Worm (Caenorhabditis elegans) whole organism, young adult: ENCODE data around the gene C29F9.9.

Experiments used
- C17E4.6 ChIP-seq: fragments of 200-800 bp; sonication (Bioruptor generic); IDR thresholded peaks from 2 replicates; pipeline ENCODE4 v1.3.6; 2022; ENCODE audit warnings: missing genetic modification reagents, missing genetic modification characterization, missing compliant biosample characterization
- D2030.7 ChIP-seq: fragments of 200-800 bp; sonication (Bioruptor generic); IDR thresholded peaks from 2 replicates; pipeline ENCODE4 v1.3.6; 2022; ENCODE audit warnings: missing genetic modification reagents, missing genetic modification characterization, missing compliant biosample characterization
- F33H1.4 ChIP-seq: fragments of 200-800 bp; sonication (Bioruptor generic); IDR thresholded peaks from 2 replicates; pipeline ENCODE4 v1.3.6; 2022; ENCODE audit warnings: missing genetic modification reagents, missing genetic modification characterization, missing compliant biosample characterization
- F49E8.2 ChIP-seq: sonication (generic microtip); optimal IDR thresholded peaks from 3 replicates; lab custom pipeline; 2017; ENCODE audit warnings: missing genetic modification characterization, mild to moderate bottlenecking, missing compliant biosample characterization, antibody characterized with exemption, moderate library complexity; ENCODE audit not compliant: insufficient read depth
- F52B5.7 ChIP-seq: sonication (generic microtip); optimal IDR thresholded peaks from 2 replicates; lab custom pipeline; 2016; ENCODE audit warnings: mild to moderate bottlenecking, missing genetic modification characterization, missing compliant biosample characterization
- K11D2.4 ChIP-seq: fragments of 200-800 bp; sonication (Bioruptor generic); IDR thresholded peaks from 2 replicates; pipeline ENCODE4 v1.3.6; 2022; ENCODE audit warnings: missing genetic modification reagents, missing genetic modification characterization, missing compliant biosample characterization
- T07F8.4 ChIP-seq: sonication (generic microtip); optimal IDR thresholded peaks from 2 replicates; lab custom pipeline; 2016; ENCODE audit warnings: mild to moderate bottlenecking, missing genetic modification characterization, moderate library complexity, missing compliant biosample characterization
- Y53F4B.3 ChIP-seq: fragments of 200-800 bp; sonication (Bioruptor generic); IDR thresholded peaks from 2 replicates; pipeline ENCODE4 v1.3.6; 2022; ENCODE audit warnings: missing genetic modification reagents, missing genetic modification characterization, missing compliant biosample characterization
- atf-7 ChIP-seq: sonication (generic microtip); optimal IDR thresholded peaks from 2 replicates; lab custom pipeline; 2017; ENCODE audit warnings: mild to moderate bottlenecking, missing genetic modification characterization, missing compliant biosample characterization
- attf-3 ChIP-seq: fragments of 200-800 bp; sonication (Bioruptor generic); conservative IDR thresholded peaks from 2 replicates; pipeline ENCODE4 v1.3.6; 2022; ENCODE audit warnings: missing genetic modification reagents, missing genetic modification characterization, missing compliant biosample characterization
- attf-5 ChIP-seq: fragments of 200-800 bp; sonication (Bioruptor generic); optimal IDR thresholded peaks from 2 replicates; lab custom pipeline; 2018; ENCODE audit warnings: mild to moderate bottlenecking, missing genetic modification characterization, missing compliant biosample characterization
- attf-6 ChIP-seq: fragments of 200-800 bp; sonication (Bioruptor generic); IDR thresholded peaks from 2 replicates; pipeline ENCODE4 v1.3.6; 2022; ENCODE audit warnings: missing genetic modification reagents, missing genetic modification characterization, missing compliant biosample characterization
- cebp-1 ChIP-seq, 2 experiments: fragments of 200-800 bp in 1 of 2; sonication (Bioruptor generic) in 1 of 2; sonication (generic microtip) in 1 of 2; IDR thresholded peaks in 1 of 2; optimal IDR thresholded peaks in 1 of 2; 2 replicates each; pipeline versions ENCODE4 v1.3.6 to Lab custom; 2017 to 2022; ENCODE audit warnings: missing compliant biosample characterization in 2 of 2, missing genetic modification characterization in 2 of 2, mild to moderate bottlenecking in 1 of 2, missing genetic modification reagents in 1 of 2, moderate library complexity in 1 of 2
- ceh-100 ChIP-seq: fragments of 200-800 bp; sonication (Bioruptor generic); IDR thresholded peaks from 2 replicates; pipeline ENCODE4 v1.3.6; 2022; ENCODE audit warnings: missing genetic modification reagents, missing genetic modification characterization, missing compliant biosample characterization
- ceh-40 ChIP-seq: fragments of 200-800 bp; sonication (Bioruptor generic); IDR thresholded peaks from 2 replicates; pipeline ENCODE4 v1.3.6; 2022; ENCODE audit warnings: missing genetic modification characterization, missing compliant biosample characterization
- ceh-79 ChIP-seq: sonication (generic microtip); optimal IDR thresholded peaks from 2 replicates; lab custom pipeline; 2017; ENCODE audit warnings: mild to moderate bottlenecking, missing genetic modification characterization, missing compliant biosample characterization
- dox-1 ChIP-seq: fragments of 200-800 bp; sonication (Bioruptor generic); IDR thresholded peaks from 2 replicates; pipeline ENCODE4 v1.3.6; 2022; ENCODE audit warnings: missing genetic modification reagents, missing genetic modification characterization, missing compliant biosample characterization
- dpff-1 ChIP-seq: sonication (generic microtip); optimal IDR thresholded peaks from 2 replicates; lab custom pipeline; 2017; ENCODE audit warnings: mild to moderate bottlenecking, missing genetic modification characterization, missing compliant biosample characterization
- efl-1 ChIP-seq: fragments of 150-350 bp; optimal IDR thresholded peaks from 2 replicates; lab custom pipeline; 2014; ENCODE audit warnings: missing biosample characterization, missing genetic modification reagents, missing genetic modification characterization
- egrh-3 ChIP-seq: fragments of 200-800 bp; sonication (Bioruptor generic); IDR thresholded peaks from 2 replicates; pipeline ENCODE4 v1.3.6; 2022; ENCODE audit warnings: missing genetic modification reagents, missing genetic modification characterization, missing compliant biosample characterization
- fkh-3 ChIP-seq: sonication (generic microtip); optimal IDR thresholded peaks from 2 replicates; lab custom pipeline; 2016; ENCODE audit warnings: mild to moderate bottlenecking, missing genetic modification characterization, missing compliant biosample characterization
- hmg-1.2 ChIP-seq: fragments of 200-800 bp; sonication (Bioruptor generic); IDR thresholded peaks from 2 replicates; pipeline ENCODE4 v1.3.6; 2022; ENCODE audit warnings: missing genetic modification reagents, missing genetic modification characterization, missing compliant biosample characterization
- hsf-1 ChIP-seq: fragments of 200-800 bp; sonication (Bioruptor generic); IDR thresholded peaks from 2 replicates; pipeline ENCODE4 v1.3.6; 2022; ENCODE audit warnings: missing genetic modification reagents, missing genetic modification characterization, missing compliant biosample characterization
- lag-1 ChIP-seq: fragments of 200-800 bp; sonication (Bioruptor generic); IDR thresholded peaks from 2 replicates; pipeline ENCODE4 v1.3.6; 2022; ENCODE audit warnings: missing genetic modification reagents, missing genetic modification characterization, missing compliant biosample characterization
- lin-35 ChIP-seq, 3 experiments: fragments of 150-350 bp in 2 of 3; sonication (generic microtip) in 1 of 3; optimal IDR thresholded peaks; 2 replicates each; lab custom pipeline; 2014 to 2018; ENCODE audit warnings: missing biosample characterization in 3 of 3, missing genetic modification characterization in 3 of 3, missing genetic modification reagents in 3 of 3
- lin-40 ChIP-seq: sonication (generic microtip); optimal IDR thresholded peaks from 2 replicates; lab custom pipeline; 2016; ENCODE audit warnings: missing genetic modification characterization, mild to moderate bottlenecking, missing compliant biosample characterization, missing genotype, missing genetic modification reagents
- lin-54 ChIP-seq: fragments of 200-800 bp; sonication (Bioruptor generic); optimal IDR thresholded peaks from 2 replicates; lab custom pipeline; 2018; ENCODE audit warnings: mild to moderate bottlenecking, missing genetic modification characterization, missing compliant biosample characterization
- lsl-1 ChIP-seq: fragments of 200-800 bp; sonication (Bioruptor generic); optimal IDR thresholded peaks from 2 replicates; lab custom pipeline; 2018; ENCODE audit warnings: mild to moderate bottlenecking, missing genetic modification characterization, moderate library complexity, missing compliant biosample characterization
- madf-10 ChIP-seq: sonication (generic microtip); optimal IDR thresholded peaks from 2 replicates; lab custom pipeline; 2016; ENCODE audit warnings: mild to moderate bottlenecking, missing genetic modification characterization, missing compliant biosample characterization
- madf-6 ChIP-seq: fragments of 200-800 bp; sonication (Bioruptor generic); IDR thresholded peaks from 2 replicates; pipeline ENCODE4 v1.3.6; 2022; ENCODE audit warnings: missing genetic modification reagents, missing genetic modification characterization, missing compliant biosample characterization
- mcd-1 ChIP-seq: fragments of 200-800 bp; sonication (Bioruptor generic); IDR thresholded peaks from 2 replicates; pipeline ENCODE4 v1.3.6; 2022; ENCODE audit warnings: missing genetic modification reagents, missing genetic modification characterization, missing compliant biosample characterization
- nfya-2 ChIP-seq: fragments of 200-800 bp; sonication (Bioruptor generic); IDR thresholded peaks from 2 replicates; pipeline ENCODE4 v1.3.6; 2022; ENCODE audit warnings: missing genetic modification reagents, missing genetic modification characterization, missing compliant biosample characterization
- nhr-27 ChIP-seq: fragments of 200-800 bp; sonication (Bioruptor generic); optimal IDR thresholded peaks from 2 replicates; lab custom pipeline; 2018; ENCODE audit warnings: mild to moderate bottlenecking, missing genetic modification characterization, moderate library complexity, missing compliant biosample characterization
- nhr-80 ChIP-seq: sonication (generic microtip); optimal IDR thresholded peaks from 2 replicates; lab custom pipeline; 2016; ENCODE audit warnings: missing genetic modification characterization, missing compliant biosample characterization
- pbrm-1 ChIP-seq: fragments of 200-800 bp; sonication (Bioruptor generic); IDR thresholded peaks from 2 replicates; pipeline ENCODE4 v1.3.6; 2022; ENCODE audit warnings: missing genetic modification reagents, missing genetic modification characterization, missing compliant biosample characterization
- rec-8 ChIP-seq, 2 experiments: sonication (generic microtip); optimal IDR thresholded peaks; 2 replicates each; lab custom pipeline; 2016; ENCODE audit warnings: mild to moderate bottlenecking in 2 of 2, missing genetic modification characterization in 2 of 2, missing genetic modification reagents in 2 of 2, missing genotype in 2 of 2, missing biosample characterization in 1 of 2, missing compliant biosample characterization in 1 of 2, moderate library complexity in 1 of 2
- snpc-1.3 ChIP-seq: sonication (generic microtip); optimal IDR thresholded peaks from 2 replicates; lab custom pipeline; 2017; ENCODE audit warnings: missing genetic modification characterization, mild to moderate bottlenecking, missing compliant biosample characterization, antibody characterized with exemption, moderate library complexity, missing genotype, missing genetic modification reagents; ENCODE audit not compliant: insufficient read depth
- snpc-3.4 ChIP-seq: sonication (generic microtip); optimal IDR thresholded peaks from 2 replicates; lab custom pipeline; 2017; ENCODE audit warnings: missing genetic modification characterization, mild to moderate bottlenecking, missing compliant biosample characterization, antibody characterized with exemption, moderate library complexity, missing genotype, missing genetic modification reagents
- snpc-4 ChIP-seq, 5 experiments: fragments of 150-350 bp in 1 of 5; sonication (generic microtip) in 4 of 5; optimal IDR thresholded peaks; 2 replicates each; lab custom pipeline; 2014 to 2018; ENCODE audit warnings: missing genetic modification characterization in 5 of 5, missing biosample characterization in 3 of 5, antibody characterized with exemption in 2 of 5, mild to moderate bottlenecking in 2 of 5, missing compliant biosample characterization in 2 of 5, missing genotype in 2 of 5, moderate library complexity in 2 of 5, missing genetic modification reagents in 1 of 5
- tbp1 ChIP-seq: fragments of 200-800 bp; sonication (Bioruptor generic); optimal IDR thresholded peaks from 2 replicates; lab custom pipeline; 2018; ENCODE audit warnings: mild to moderate bottlenecking, missing genetic modification characterization, missing compliant biosample characterization
- tbx-9 ChIP-seq: sonication (generic microtip); optimal IDR thresholded peaks from 2 replicates; lab custom pipeline; 2016; ENCODE audit warnings: borderline replicate concordance, missing genetic modification characterization, inconsistent platforms, missing compliant biosample characterization
- ztf-22 ChIP-seq: fragments of 200-800 bp; sonication (Bioruptor generic); optimal IDR thresholded peaks from 2 replicates; lab custom pipeline; 2018; ENCODE audit warnings: mild to moderate bottlenecking, missing genetic modification characterization, moderate library complexity, missing compliant biosample characterization
- ztf-25 ChIP-seq: fragments of 200-800 bp; sonication (Bioruptor generic); IDR thresholded peaks from 2 replicates; pipeline ENCODE4 v1.3.6; 2022; ENCODE audit warnings: missing genetic modification reagents, missing genetic modification characterization, missing compliant biosample characterization

Gene C29F9.9

DNA sequence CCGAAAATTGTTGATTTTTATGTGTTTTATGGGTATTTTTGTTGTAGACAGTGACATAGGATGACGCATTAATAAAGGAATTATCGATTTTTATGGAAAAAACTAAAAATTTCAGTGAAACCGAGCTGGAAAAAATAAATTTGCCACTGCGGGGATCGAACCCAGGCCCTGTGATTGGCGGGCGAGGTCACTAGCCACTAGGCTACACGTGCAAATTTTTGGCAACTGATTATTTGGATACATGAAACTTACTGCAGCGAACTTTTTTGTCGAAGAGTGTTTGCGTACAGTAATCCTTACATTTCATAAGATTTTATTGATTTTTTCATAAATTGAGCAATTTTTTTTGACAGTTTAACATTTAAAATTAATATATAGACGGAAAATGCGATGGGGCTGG is 9.6 kb downstream of the C29F9.9 start (continued):
- TF ChIP-seq hmg-1.2 (GFP tag; lab: Robert Waterston, UW) = peak; percentile 70
- no peak for TF ChIP-seq lag-1 (GFP tag; lab: Robert Waterston, UW)
- peak; percentile 85 for TF ChIP-seq snpc-1.3

DNA sequence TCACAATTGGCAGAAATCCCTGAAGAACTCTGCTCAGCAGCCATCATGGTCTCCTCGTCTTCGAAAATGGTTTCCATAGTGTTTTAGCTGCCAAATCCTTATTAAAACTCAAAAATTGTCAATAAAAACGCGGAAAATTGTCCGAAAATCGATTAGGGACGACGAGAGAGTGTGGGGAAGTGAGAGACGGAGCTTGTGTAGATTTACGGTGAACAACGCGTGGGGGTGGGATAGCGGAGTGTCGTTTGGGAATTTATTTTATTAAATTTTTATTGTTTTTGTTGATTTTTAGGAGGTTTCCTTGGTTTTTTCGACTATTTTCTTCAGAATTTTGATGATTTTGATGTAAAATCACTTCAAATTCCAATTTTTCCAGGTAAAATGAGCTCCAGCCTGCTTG is 11.5 kb downstream of the C29F9.9 start, which contains the start of the genes F54C4.4 and mrpl-40:
F54C4.4 (minus strand) TSS at position 199 of the 400 bp plus-strand sequence.
mrpl-40 (plus strand) TSS at position 377 of the 400 bp plus-strand sequence.
- TF ChIP-seq dox-1 (GFP tag; lab: Robert Waterston, UW) = no peak
- peak; percentile 97 for TF ChIP-seq attf-3 (GFP tag; lab: Robert Waterston, UW)
- TF ChIP-seq lsl-1 (GFP tag; lab: Kevin White, UChicago) = peak; percentile 11
- 0 out of 2 replicates have a peak, but pooled peaks have one; percentile 45 for TF ChIP-seq pbrm-1 (GFP tag; lab: Robert Waterston, UW)
- peak; percentile 33; the same call in 1 of the 2 replicates for TF ChIP-seq egrh-3
- TF ChIP-seq hmg-1.2 (GFP tag; lab: Robert Waterston, UW) = peak; percentile 94
- no peak for TF ChIP-seq rec-8 (tag; optimal IDR thresholded peaks at IDR 0.05; lab: Kevin White, UChicago)
- peak; percentile 5; the same call in 1 of the 2 replicates for TF ChIP-seq madf-6 (GFP tag; lab: Robert Waterston, UW)
- TF ChIP-seq lin-54 (GFP tag; lab: Kevin White, UChicago) = peak; percentile 12
- TF ChIP-seq lin-35 (GFP tag; optimal IDR thresholded peaks at IDR 0.05; lab: Kevin White, UChicago) = no peak
- TF ChIP-seq ztf-22 (GFP tag; lab: Kevin White, UChicago) = no peak
- TF ChIP-seq madf-10 (tag; lab: Kevin White, UChicago) = no peak
- TF ChIP-seq D2030.7 (GFP tag; lab: Robert Waterston, UW) = 0 out of 2 replicates have a peak, but pooled peaks have one; percentile 23
- no peak for TF ChIP-seq ceh-100 (GFP tag; lab: Robert Waterston, UW)
- no peak for TF ChIP-seq nhr-27 (tag; lab: Kevin White, UChicago)
- no peak for TF ChIP-seq K11D2.4 (GFP tag; lab: Robert Waterston, UW)
- no peak for TF ChIP-seq cebp-1 (GFP tag; IDR thresholded peaks at IDR 0.05; lab: Robert Waterston, UW)
- TF ChIP-seq cebp-1 (tag; optimal IDR thresholded peaks at IDR 0.05; lab: Kevin White, UChicago) = peak; percentile 30
- TF ChIP-seq efl-1 (GFP tag; lab: Kevin White, UChicago) = no peak
- no peak for TF ChIP-seq snpc-4 (GFP tag; optimal IDR thresholded peaks at IDR 0.05; lab: Kevin White, UChicago)
- TF ChIP-seq snpc-4 (tag; optimal IDR thresholded peaks at IDR 0.05; lab: Kevin White, UChicago) = no peak
- peak; percentile 35 for TF ChIP-seq tbp1 (GFP tag; lab: Kevin White, UChicago)
- peak; percentile 59; the same call in 1 of the 2 replicates for TF ChIP-seq F33H1.4 (GFP tag; lab: Robert Waterston, UW)
- no peak for TF ChIP-seq F49E8.2 (tag; lab: Kevin White, UChicago)
- TF ChIP-seq F52B5.7 (tag; lab: Kevin White, UChicago) = no peak
- no peak for TF ChIP-seq T07F8.4 (tag; lab: Kevin White, UChicago)
- TF ChIP-seq attf-5 (GFP tag; lab: Kevin White, UChicago) = peak; percentile 13
- peak; percentile 38 for TF ChIP-seq snpc-3.4 (tag; lab: Kevin White, UChicago)
- TF ChIP-seq Y53F4B.3 (GFP tag; lab: Robert Waterston, UW) = no peak
- no peak for TF ChIP-seq dpff-1
- TF ChIP-seq lag-1 (GFP tag; lab: Robert Waterston, UW) = no peak
- TF ChIP-seq mcd-1 = peak; percentile 47
- no peak for TF ChIP-seq nfya-2 (GFP tag; lab: Robert Waterston, UW)
- peak; percentile 28 for TF ChIP-seq lin-40
- no peak for TF ChIP-seq ceh-79 (tag; lab: Kevin White, UChicago)
- TF ChIP-seq attf-6 (GFP tag; lab: Robert Waterston, UW) = no peak
- no peak for TF ChIP-seq nhr-80 (tag; lab: Kevin White, UChicago)
- TF ChIP-seq hsf-1 (GFP tag; lab: Robert Waterston, UW) = no peak
- no peak for TF ChIP-seq tbx-9 (tag; lab: Kevin White, UChicago)
- no peak for TF ChIP-seq fkh-3 (tag; lab: Kevin White, UChicago)
- no peak for TF ChIP-seq ceh-40 (GFP tag; lab: Robert Waterston, UW)
- TF ChIP-seq atf-7 = no peak
- TF ChIP-seq C17E4.6 (GFP tag; lab: Robert Waterston, UW) = no peak
- no peak for TF ChIP-seq ztf-25 (GFP tag; lab: Robert Waterston, UW)
